Worm (Caenorhabditis elegans): ENCODE measurements around the gene Y54F10AM.11.

The Y54F10AM.11 gene

DNA sequence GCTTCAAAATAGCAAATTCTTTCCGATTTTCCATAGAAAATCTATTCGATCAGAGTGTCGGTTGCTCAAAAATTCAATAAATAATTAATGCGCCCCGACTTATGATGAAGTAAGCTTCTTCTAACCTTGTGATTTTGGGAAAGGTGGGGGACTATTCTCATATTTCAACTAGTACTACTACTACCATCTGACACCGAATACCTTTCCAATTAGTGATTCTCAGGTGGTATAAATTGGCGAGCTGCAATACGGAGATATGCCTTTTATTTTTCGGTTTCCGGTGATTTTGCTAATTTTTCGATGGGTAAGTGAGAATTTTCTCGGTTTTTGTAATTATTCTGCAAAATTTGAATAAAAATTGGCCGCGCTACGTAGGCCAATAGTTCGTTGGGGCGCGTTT lies 2.4 kb downstream of the Y54F10AM.11 start, which contains the start of gene nhr-239:
TSS of gene nhr-239 (plus strand) at position 301 of the 400 bp plus-strand sequence.
- TF ChIP-seq peb-1 (tag; optimal IDR thresholded peaks at IDR 0.05) (no peak), blmp-1 (tag; optimal IDR thresholded peaks at IDR 0.05; ENCODE audit: insufficient read depth) (no peak), aly-2 (tag; optimal IDR thresholded peaks at IDR 0.05) (no peak), ztf-1 (GFP tag; conservative IDR thresholded peaks at IDR 0.05) (no peak), elt-1 (tag; optimal IDR thresholded peaks at IDR 0.05) (no peak), ama-1 (optimal IDR thresholded peaks at IDR 0.05) (no peak), lin-13 (GFP tag; optimal IDR thresholded peaks at IDR 0.05) (no peak), alr-1 (tag; optimal IDR thresholded peaks at IDR 0.05) (no peak), unc-39 (tag; optimal IDR thresholded peaks at IDR 0.05) (no peak), sma-3 (GFP tag; optimal IDR thresholded peaks at IDR 0.05) (no peak), nhr-77 (tag; optimal IDR thresholded peaks at IDR 0.05) (no peak), lin-39 (tag; optimal IDR thresholded peaks at IDR 0.05) (no peak), elt-3 (tag; optimal IDR thresholded peaks at IDR 0.05) (no peak), skn-1 (tag; optimal IDR thresholded peaks at IDR 0.05) (no peak), mab-5 (tag; optimal IDR thresholded peaks at IDR 0.05) (no peak), F13H6.1 (tag; optimal IDR thresholded peaks at IDR 0.05) (no peak), ceh-82 (tag; optimal IDR thresholded peaks at IDR 0.05) (no peak), fos-1 (tag; optimal IDR thresholded peaks at IDR 0.05) (no peak), nhr-6 (tag; optimal IDR thresholded peaks at IDR 0.05) (no peak)

DNA sequence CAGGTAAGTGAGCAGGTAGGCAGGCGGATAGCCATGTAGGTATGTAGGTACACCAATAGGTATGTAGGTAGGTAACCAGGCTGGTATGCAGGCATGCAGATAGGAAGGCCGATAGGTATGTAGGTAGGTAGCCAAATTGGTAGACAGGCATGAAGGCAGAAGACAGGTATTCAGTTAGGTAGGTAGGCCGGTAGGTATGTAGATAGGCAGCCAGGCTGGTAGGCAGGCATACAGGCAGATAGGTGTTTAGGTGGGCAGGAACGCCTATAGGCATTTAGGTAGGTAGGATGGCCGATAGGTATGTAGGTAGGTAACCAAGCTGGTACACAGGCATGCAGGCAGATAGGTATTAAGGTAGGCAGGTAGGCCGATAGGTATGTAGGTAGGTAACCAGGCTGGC lies 3.0 kb downstream of the Y54F10AM.11 start:
- TF ChIP-seq Y55F3AM.14 (GFP tag; optimal IDR thresholded peaks at IDR 0.05): no peak
- no peak for TF ChIP-seq ztf-4 (tag; optimal IDR thresholded peaks at IDR 0.05)
- TF ChIP-seq alr-1 (tag; optimal IDR thresholded peaks at IDR 0.05): no peak
- TF ChIP-seq ztf-1 (GFP tag; conservative IDR thresholded peaks at IDR 0.05): no peak
- TF ChIP-seq zag-1 (tag; optimal IDR thresholded peaks at IDR 0.05): no peak

DNA sequence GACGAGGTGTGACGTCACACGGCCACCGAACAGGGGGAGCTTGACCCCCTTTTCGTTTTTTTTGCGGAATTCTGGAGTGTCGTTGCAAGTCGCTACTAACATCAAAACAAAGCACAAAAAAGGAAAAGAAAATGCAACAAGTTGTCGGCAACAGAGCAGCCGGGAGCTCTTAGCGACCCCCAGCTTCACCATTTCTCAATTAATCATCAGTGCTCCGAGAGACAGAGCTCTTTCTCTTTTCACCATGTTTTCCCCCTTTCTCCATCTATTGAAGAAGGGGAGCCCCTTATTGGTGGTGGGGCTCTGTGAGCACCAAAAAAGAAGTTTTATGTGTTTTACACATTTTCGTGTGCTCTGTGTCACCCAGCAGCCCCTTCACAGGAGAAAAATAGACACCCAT lies 10.2 kb downstream of the Y54F10AM.11 start:
- TF ChIP-seq ama-1 (optimal IDR thresholded peaks at IDR 0.05): no peak
- no peak for TF ChIP-seq lin-11 (tag; optimal IDR thresholded peaks at IDR 0.05)
- no peak for TF ChIP-seq ztf-4 (tag; optimal IDR thresholded peaks at IDR 0.05)
- no peak for TF ChIP-seq crh-2 (tag; optimal IDR thresholded peaks at IDR 0.05)
- no peak for TF ChIP-seq sma-3 (GFP tag; optimal IDR thresholded peaks at IDR 0.05)
- no peak for TF ChIP-seq blmp-1 (tag; optimal IDR thresholded peaks at IDR 0.05; ENCODE audit: insufficient read depth)
- no peak for TF ChIP-seq dmd-4 (tag; optimal IDR thresholded peaks at IDR 0.05)
- no peak for TF ChIP-seq zag-1 (tag; optimal IDR thresholded peaks at IDR 0.05)
- no peak for TF ChIP-seq ztf-1 (GFP tag; conservative IDR thresholded peaks at IDR 0.05)
- TF ChIP-seq elt-1 (tag; optimal IDR thresholded peaks at IDR 0.05): no peak
- no peak for TF ChIP-seq nhr-6 (tag; optimal IDR thresholded peaks at IDR 0.05)
- TF ChIP-seq ztf-11 (tag; optimal IDR thresholded peaks at IDR 0.05): no peak

DNA sequence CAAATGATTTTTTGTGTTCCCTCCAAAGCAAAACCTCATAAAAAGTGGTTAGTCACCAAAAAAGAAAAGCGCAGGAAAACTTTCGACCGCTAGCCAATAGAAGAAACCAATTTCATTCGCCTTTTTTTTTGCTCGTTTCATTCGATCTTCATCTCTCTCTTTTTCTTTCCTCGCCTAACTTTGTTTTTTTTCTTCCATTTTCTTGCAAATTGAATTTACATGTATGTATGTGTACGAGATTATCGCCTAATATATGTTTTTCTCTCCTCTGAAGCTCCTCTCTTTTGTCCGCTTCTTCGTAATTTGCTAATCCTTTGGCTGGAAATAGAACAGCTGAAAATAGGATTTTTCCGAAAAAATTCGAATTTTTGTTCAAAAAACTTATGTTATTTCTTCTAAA lies 11.4 kb downstream of the Y54F10AM.11 start:
- TF ChIP-seq ceh-16 (tag; optimal IDR thresholded peaks at IDR 0.05) (no peak), C34F6.9 (tag; optimal IDR thresholded peaks at IDR 0.05) (peak; percentile 33)

DNA sequence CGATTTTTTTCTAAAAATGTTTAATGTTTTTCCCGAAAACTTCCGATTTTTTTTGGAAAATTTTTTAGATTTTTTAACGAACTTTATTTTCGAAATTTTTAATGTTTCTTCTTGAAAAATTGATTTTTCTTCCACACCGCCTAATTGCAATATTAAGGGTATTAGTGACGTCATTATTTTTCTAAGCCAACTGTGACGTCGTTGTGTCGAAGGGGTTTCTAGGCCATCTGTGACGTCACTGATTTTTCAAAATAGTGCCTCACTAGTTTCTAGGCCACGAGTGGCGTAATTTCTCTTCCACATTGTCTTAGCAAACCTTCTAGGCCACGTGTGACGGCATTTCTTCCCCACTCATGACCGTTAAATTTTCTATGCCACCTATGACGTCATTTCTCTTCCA lies 11.8 kb downstream of the Y54F10AM.11 start:
- no peak for TF ChIP-seq mab-5 (tag; optimal IDR thresholded peaks at IDR 0.05)
- no peak for TF ChIP-seq skn-1 (tag; optimal IDR thresholded peaks at IDR 0.05)
- no peak for TF ChIP-seq dmd-4 (tag; optimal IDR thresholded peaks at IDR 0.05)
- TF ChIP-seq nhr-25 (tag; optimal IDR thresholded peaks at IDR 0.05): no peak
- TF ChIP-seq nhr-12 (tag; optimal IDR thresholded peaks at IDR 0.05): no peak
- no peak for TF ChIP-seq zag-1 (tag; optimal IDR thresholded peaks at IDR 0.05)
- no peak for TF ChIP-seq ceh-82 (tag; optimal IDR thresholded peaks at IDR 0.05)
- TF ChIP-seq nhr-129 (tag; optimal IDR thresholded peaks at IDR 0.05): no peak
- no peak for TF ChIP-seq sma-3 (GFP tag; optimal IDR thresholded peaks at IDR 0.05)
- no peak for TF ChIP-seq nhr-23 (tag; optimal IDR thresholded peaks at IDR 0.05)
- TF ChIP-seq aly-2 (tag; optimal IDR thresholded peaks at IDR 0.05): no peak
- no peak for TF ChIP-seq egl-27 (tag; optimal IDR thresholded peaks at IDR 0.05)
- TF ChIP-seq ztf-1 (GFP tag; conservative IDR thresholded peaks at IDR 0.05): no peak
- TF ChIP-seq snpc-4 (tag; optimal IDR thresholded peaks at IDR 0.05): no peak

DNA sequence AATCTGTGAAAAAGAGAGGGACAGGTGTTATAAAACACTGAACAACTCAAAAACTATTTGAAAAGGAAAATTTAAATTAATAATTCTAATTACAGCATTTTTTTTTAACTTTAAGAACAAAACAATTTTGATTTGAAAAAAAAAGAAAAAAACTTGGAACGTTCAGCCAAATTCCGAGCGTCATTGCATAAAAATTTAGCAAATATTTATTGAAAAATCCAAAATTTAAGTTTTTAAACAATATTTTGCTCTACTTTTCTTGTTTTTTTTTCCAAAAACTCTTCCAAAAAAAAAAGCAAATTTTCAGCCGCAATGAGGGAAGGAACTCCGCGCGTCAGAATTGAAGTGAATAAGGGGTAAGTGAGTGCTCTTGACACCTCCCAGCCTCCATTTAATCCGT lies 14.2 kb downstream of the Y54F10AM.11 start, which contains the start of gene feh-1:
TSS of gene feh-1 (plus strand) at position 301 of the 400 bp plus-strand sequence.
- no peak for TF ChIP-seq nhr-77 (tag; optimal IDR thresholded peaks at IDR 0.05)
- no peak for TF ChIP-seq ceh-82 (tag; optimal IDR thresholded peaks at IDR 0.05)
- no peak for TF ChIP-seq nhr-12 (tag; optimal IDR thresholded peaks at IDR 0.05)
- TF ChIP-seq C34F6.9 (tag; optimal IDR thresholded peaks at IDR 0.05): no peak
- TF ChIP-seq dmd-4 (tag; optimal IDR thresholded peaks at IDR 0.05): no peak
